Fruit fly (Drosophila melanogaster) S2 (cell line): Measurements from ENCODE around the gene CG33306.

ENCODE experiments used
- CG8478 ChIP-seq: fragments of >200 bp; optimal IDR thresholded peaks from 2 replicates; lab custom pipeline; 2018
- CTCF ChIP-seq, 2 experiments: fragments of >200 bp; optimal IDR thresholded peaks; 2 replicates each; lab custom pipeline; 2018

The CG33306 gene

DNA sequence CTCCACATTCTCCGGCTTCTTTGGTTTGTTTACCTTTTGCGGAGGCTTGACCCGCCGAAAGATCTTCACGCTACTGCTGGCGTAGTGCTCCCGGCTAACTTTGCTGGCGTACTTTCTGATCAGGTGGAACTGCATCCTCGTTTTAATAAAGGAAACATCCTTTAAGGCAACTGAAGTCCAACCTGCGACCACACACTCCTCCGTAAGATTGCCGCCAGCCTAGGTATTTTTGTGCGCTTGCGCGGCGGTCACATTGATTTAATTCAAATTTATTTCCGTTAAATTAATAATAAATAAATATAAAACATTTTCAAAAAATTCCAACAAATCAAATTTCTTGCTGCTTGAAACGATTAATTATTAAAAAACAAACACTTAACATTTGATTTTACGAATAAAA, 16.0 kb downstream of the CG33306 start, which contains the start of gene PolG1:
Gene PolG1 (minus strand): TSS at position 216 of the 400 bp plus-strand sequence.
- TF ChIP-seq CTCF (optimal IDR thresholded peaks at IDR 0.05; lab: Kevin White, UChicago) (no peak), CG8478 (no peak)

DNA sequence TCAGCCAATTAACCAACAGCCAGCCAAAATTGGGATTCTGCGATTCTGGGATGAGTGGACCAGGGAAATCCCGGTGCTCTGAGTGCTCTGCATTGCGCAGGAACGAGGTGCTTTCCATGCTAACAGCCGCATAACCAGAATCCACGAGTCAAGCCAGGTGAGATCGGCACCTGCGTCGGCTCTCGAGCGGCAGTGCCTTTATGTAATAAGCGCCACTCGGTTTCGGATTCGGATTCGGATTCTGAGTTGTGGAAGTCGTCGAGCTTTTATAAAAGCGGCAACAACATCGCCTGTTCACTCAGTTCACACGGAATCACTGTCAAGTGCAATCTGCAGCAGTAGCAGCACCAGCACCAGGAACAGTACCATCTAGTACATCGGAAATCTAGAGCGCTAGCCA, 22.6 kb downstream of the CG33306 start, which contains the start of gene b:
Gene b (plus strand): TSS at position 301 of the 400 bp plus-strand sequence.
- TF ChIP-seq CTCF (optimal IDR thresholded peaks at IDR 0.05; lab: Kevin White, UChicago) (no peak), CG8478 (no peak)

DNA sequence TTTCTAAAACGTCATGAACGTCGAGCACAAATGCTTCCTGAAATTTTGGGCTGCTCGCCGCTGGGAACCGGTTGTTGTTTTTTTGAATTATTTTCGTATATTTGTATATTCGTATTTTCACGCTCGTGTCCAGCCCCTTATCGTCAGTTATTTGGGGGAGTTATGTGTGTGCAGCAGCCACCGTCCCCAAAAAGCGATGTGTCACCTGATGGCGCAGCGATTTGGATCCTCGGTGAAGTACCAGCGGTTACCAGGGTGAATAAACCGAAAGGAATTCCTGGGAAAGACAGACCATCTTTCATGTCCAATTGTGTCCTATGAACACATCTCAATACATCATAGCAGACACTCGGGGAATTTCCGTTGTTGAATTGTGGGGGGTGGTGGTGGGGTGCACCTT, 23.4 kb downstream of the CG33306 start:
- no peak for TF ChIP-seq CTCF (optimal IDR thresholded peaks at IDR 0.05; lab: Kevin White, UChicago)

DNA sequence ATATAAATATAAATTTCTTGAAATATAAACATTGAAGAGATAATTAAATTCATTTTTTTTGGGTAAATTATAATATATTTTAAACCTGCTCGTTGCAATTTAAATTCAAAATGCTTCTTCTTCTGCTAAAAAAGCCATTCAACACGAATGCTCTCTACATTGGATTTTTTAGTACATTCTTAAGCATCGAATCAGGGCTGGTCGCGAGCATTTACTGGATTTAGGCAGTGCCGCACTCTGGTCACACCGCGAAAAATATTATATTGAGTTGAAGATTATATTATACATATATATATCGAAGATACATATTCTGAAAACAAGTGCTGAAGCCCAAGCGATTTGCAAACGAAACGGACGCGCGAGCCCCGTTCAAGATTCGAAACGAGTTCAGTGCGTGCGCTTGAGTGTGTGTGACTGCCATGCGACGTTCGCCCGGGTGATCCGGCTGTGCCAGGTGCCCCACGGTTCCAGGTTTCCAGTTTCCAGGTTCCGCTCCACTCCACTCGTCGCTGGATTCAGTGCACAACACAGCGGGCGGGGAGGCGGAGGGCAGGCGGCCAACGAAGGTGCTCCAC, 29.9 kb downstream of the CG33306 start, which contains the start of gene Sos:
Gene Sos (plus strand): TSS at position 213 of the 575 bp plus-strand sequence.
- TF ChIP-seq CG8478 (no peak), CTCF (optimal IDR thresholded peaks at IDR 0.05; lab: Kevin White, UChicago) (no peak)

DNA sequence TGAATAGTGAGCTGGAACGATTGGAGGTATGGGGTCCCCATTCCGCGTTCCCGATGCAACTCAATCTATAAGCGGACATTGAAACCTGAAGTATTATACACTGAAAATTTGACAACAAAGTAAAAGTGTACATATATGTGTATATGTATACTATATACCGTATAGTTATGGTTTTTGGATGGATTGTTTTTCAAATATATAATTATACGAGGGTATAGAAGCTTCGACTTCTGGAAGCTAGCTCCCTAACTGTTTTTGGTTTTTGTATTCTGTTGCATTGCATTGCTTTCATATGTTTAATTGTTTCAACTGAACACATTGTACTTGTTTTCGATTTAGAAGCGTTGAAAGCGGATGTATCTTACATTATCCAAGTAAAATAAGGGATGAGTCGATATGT, 30.4 kb downstream of the CG33306 start, which contains the start of gene CG16888:
Gene CG16888 (minus strand): TSS at position 101 of the 400 bp plus-strand sequence.
- TF ChIP-seq CTCF (optimal IDR thresholded peaks at IDR 0.05; lab: Kevin White, UChicago) (no peak), CG8478 (no peak)

DNA sequence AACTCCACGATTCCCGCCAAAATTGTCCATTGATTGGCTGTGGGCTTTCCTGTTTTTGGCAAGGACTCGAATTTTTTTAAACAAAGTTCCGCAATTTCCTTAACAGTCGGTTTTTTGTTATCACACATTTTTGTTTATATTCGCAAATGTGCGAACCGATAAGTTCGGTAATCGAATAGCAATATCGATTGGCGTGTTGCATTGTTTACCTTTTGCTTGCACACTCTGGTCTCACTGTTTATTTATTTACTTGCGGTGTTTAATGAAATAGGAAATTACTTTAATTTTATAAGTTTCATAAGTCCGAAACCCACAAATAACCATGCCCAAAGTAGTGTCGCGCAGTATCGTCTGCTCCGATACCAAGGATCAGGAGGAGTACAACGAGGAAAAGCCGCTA, 32.2 kb downstream of the CG33306 start, which contains the start of the genes Adat1 and CG16865:
Gene Adat1 (minus strand): TSS at position 152 of the 400 bp plus-strand sequence.
Gene CG16865 (plus strand): TSS at position 200 of the 400 bp plus-strand sequence.
- TF ChIP-seq CG8478 (no peak), CTCF (optimal IDR thresholded peaks at IDR 0.05; lab: Kevin White, UChicago) (peak in 1 of 2 experiments; percentile 12)

DNA sequence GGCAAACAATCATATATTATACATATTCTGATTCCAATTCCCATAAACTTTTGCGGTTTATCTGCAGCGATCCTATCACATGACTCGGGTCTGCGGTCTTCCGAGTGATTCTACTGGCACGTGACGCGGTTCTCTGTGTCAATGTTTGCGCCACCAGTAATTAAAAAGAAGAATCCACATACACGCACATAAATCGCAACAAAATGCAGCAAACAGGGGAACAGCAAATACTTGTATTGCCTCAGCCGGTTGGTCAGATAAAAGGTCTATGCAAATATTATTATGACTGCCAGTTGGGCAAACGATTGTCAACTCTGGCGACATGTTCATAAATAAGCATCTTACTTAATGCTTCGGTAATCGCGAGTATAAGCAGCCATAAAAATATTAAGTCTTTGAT, 35.6 kb downstream of the CG33306 start:
- TF ChIP-seq CTCF (optimal IDR thresholded peaks at IDR 0.05; lab: Kevin White, UChicago) (no peak), CG8478 (no peak)

DNA sequence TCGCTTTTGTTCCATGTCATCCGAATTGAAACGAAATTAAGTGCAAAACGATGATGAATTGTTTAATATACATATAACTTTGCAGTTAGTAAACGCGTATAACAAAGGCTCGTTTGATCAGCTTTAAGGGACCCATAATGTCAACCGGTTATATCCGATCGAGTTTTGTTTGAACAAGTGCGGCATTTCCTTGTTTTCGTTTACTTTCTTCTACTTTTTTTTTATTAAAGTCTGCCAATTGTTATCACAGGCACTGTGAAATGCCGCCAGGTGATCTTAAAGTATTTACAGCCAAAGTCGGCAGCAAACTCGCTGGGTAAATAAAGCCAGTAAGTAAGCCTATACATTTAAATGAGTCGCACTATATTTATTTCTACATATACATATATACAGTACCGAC, 36.4 kb downstream of the CG33306 start:
- TF ChIP-seq CG8478, result no peak

DNA sequence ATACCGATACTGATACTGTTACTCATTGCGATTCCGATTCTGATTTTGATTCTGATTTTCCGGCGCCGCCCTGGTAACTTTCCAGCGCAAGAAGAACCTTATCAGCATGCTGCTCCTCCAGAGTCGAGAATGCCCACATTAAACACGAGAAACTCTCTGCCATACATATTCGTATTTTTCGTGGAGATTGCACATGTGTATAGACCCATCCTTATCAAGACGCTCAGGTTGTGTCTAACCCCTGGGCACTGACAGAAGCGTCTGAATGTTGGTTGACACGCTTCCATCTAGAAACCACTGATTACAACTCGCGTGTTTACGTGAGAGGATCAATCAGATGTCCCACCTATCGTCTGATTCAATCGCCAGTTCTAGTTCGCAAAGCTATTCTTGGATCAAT, 38.4 kb downstream of the CG33306 start:
- no peak for TF ChIP-seq CTCF (optimal IDR thresholded peaks at IDR 0.05; lab: Kevin White, UChicago)
- TF ChIP-seq CG8478, result no peak

DNA sequence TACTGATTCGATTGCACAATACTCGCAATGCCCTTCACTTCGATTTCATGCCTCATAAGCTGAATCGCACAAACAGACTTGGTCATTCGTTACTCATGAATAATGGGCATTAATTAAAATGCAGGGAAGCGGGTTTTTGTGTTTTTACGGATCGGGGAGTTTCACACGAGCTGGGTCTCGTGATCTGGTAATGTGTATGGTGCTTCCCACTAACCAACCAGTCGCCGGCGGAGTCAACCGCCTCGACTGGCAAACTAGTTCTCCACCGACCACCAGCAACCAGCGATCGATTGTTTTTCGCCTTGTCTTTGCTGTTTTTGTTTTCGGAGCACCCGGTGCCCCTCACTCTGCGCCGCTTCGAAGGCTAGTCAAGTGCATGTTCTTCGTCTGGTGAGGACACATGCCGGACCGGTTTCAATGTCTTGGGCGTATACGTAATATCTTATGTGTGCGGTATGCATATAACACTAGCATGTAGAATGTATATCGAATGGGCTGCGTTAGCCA, 38.9 kb downstream of the CG33306 start:
- TF ChIP-seq CG8478 (no peak), CTCF (optimal IDR thresholded peaks at IDR 0.05; lab: Kevin White, UChicago) (no peak)

DNA sequence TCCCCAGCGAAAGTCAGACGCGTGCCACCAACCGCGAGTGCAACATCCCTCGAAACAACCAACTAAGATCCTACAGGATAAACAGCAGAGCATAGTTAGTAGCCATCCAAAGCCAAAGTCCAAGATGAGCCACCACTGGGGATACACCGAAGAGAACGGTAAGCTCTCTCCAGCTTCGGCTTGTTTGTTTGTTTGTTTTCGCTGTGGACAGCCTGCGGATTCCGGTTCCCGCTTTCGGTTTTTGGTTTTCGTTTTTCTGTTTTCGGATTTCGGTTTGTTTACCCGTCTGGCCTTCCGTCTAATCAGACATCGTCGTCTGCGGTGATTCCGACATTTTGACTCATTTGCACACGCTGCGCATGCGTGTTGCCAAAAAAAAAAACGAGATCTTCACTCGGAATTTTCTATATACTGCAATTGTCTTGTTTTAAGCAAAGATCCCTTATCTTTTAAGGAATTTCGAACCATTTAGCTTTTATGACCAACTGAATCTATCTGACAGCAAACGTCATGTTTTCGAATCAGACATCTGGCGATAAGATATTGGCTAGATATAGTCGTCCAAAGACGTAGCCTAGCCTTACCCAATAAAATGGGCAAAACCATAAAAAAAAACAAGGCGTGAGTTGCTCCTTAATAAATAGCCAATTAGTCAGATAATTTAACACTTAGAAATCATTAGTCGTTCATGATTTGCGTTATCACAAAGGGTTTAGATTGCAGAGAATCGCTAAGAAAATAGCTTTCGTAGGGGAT, 39.6 kb downstream of the CG33306 start:
- no peak for TF ChIP-seq CTCF (optimal IDR thresholded peaks at IDR 0.05; lab: Kevin White, UChicago)
- no peak for TF ChIP-seq CG8478

DNA sequence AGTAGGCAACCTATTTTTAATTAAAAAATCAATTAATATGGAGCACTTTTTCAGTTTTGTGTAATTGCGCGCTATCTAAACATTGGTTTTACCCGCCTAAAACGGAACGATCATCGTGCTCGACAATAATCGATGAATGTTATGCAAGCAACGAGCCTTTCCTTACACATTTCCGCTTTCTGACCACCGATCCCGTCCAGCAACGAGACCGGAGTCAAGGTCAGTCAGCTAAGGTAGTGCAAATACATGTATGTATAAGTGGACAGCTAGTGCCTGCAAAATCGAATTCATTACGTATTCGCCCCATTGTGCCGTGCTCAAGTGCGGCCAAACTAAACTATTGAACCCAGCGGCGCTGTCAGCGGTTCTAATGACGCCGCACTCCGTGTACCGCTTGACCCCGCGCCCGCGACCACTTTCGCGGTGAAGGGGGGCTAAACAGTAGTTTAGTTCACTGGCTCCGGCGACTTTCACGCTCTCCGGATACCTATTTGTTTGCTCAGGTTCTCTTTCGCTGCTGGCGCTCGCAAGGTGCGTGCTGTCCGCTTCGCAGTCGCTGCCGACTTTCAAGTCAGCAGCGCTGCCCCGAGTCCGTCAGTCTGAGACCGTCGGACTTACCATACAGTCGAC, 40.4 kb downstream of the CG33306 start, which contains the start of gene CAH1:
Gene CAH1 (plus strand): TSS at position 595 of the 630 bp plus-strand sequence.
- TF ChIP-seq CTCF (optimal IDR thresholded peaks at IDR 0.05; lab: Kevin White, UChicago), result no peak
- TF ChIP-seq CG8478, result no peak

DNA sequence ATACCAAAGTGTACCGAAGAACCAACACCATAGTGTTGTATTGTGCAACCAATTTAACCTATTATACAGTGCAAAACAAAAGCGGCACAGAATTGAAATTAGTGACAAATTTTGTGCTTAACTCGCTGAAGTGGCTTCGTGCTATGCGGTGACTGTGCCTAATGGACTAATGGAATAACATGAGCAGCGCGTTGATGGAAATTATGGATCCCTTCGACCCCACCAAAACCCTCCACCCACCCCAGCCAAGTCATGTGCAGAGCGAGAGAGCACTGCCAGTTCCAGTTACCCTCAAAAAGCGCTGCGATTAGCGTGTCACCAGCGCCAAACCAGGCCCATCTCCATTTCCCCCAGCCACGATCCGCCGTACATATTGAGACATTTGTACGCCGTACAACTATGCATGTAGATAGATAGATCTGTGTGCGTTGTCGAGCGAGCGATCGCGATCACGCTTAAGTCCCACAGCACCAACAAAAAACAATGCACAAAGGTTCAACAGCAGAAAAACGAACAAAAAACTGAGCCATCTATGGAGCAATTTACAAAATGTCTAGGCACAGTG, 41.4 kb downstream of the CG33306 start:
- TF ChIP-seq CTCF (optimal IDR thresholded peaks at IDR 0.05; lab: Kevin White, UChicago) (no peak), CG8478 (no peak)

DNA sequence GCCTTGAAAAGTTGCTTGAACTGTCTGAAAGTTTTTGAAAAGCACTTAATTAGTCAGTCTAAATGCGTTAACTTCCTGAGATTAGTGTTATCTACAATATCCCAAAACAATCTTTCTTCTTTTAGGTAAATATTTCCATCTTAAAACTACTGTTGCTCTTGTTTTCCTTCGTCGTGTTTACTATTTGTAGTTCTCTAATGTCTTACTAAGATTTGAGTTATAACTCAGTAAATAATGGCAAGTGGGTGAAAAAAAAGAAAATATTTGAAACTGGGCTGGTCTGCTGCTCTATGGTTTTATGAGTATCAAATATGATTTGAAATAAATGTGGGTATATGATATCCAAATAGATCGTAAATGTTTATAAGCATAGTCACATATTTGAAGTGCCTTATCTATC, 42.4 kb downstream of the CG33306 start:
- TF ChIP-seq CG8478 (no peak), CTCF (optimal IDR thresholded peaks at IDR 0.05; lab: Kevin White, UChicago) (no peak)

DNA sequence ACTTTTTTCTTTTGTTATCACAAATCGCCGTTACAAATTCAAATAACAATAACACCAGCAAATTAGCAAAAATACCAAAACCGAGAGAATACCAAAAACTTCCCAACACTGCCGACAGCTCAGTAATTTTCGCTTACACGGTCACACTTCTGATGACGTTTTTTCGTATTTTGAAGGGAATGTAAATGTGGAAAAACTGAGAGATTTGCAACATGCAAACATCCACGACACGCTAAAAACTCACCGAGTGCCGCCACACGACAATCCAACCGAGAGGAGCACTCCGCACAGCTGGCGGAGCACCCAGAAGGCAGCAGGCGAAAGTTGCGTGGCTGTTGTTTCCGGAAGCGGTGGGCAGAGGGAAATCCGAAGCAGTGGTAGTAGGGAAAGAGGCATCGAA, 50.1 kb downstream of the CG33306 start, which contains the start of gene Sec71:
Gene Sec71 (plus strand): TSS at position 117 of the 400 bp plus-strand sequence.
- TF ChIP-seq CTCF (optimal IDR thresholded peaks at IDR 0.05; lab: Kevin White, UChicago), result no peak
